Worm (Caenorhabditis elegans): ENCODE measurements around the gene adah-1.

ce11 chrIV:7062697-7063096 is 38.7 kb downstream of the adah-1 start:
- TF ChIP-seq pha-4 (GFP tag; IDR thresholded peaks at IDR 0.05) (no peak), pha-4 (tag; optimal IDR thresholded peaks at IDR 0.05) (no peak), fkh-10 (GFP tag; optimal IDR thresholded peaks at IDR 0.05) (no peak), ces-1 (GFP tag; optimal IDR thresholded peaks at IDR 0.05) (no peak), dmd-6 (GFP tag; IDR thresholded peaks at IDR 0.05) (no peak), T26A8.4 (GFP tag; IDR thresholded peaks at IDR 0.05) (no peak)
